Worm (Caenorhabditis elegans): ENCODE data around the gene C06C3.3.

Gene C06C3.3

DNA sequence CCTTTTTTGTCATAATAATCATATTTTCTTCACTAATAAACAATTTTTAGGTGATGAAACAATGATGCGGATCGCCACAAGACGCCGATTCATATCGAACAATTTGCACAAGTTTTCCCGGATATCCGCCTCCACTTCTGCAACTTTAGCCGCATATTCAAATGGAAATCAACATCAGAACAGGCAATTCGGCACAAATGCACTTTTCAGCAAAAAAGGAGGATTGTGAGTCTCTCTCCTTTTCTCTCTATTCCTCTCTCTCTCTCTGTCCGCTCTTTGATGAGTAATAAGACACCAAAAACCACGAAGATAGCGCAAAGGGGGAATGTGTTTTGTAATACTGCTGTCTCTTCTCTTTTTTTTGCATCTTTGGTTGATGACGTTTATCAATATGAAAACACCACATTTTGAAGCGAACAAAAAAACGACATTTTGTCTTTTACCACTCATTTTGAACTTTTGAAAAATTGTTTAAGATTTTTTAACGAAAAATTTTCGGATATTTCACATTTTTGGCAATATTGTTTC is 47.4 kb downstream of the C06C3.3 start, which contains the start of gene eat-3 (continued):
- no peak for TF ChIP-seq rbr-2 (tag; optimal IDR thresholded peaks at IDR 0.05)
- no peak for TF ChIP-seq ztf-11 (tag; optimal IDR thresholded peaks at IDR 0.05)
- TF ChIP-seq nhr-77 (tag; optimal IDR thresholded peaks at IDR 0.05) = peak; percentile 36
- no peak for TF ChIP-seq spr-3 (GFP tag; optimal IDR thresholded peaks at IDR 0.05)
- no peak for TF ChIP-seq nhr-48 (tag; optimal IDR thresholded peaks at IDR 0.05)
- no peak for TF ChIP-seq zip-11 (GFP tag; IDR thresholded peaks at IDR 0.05)
- no peak for TF ChIP-seq daf-19 (GFP tag; conservative IDR thresholded peaks at IDR 0.05)
- no peak for TF ChIP-seq jun-1 (tag; optimal IDR thresholded peaks at IDR 0.05)
- no peak for TF ChIP-seq ztf-7 (tag; optimal IDR thresholded peaks at IDR 0.05)
- TF ChIP-seq ceh-28 (tag; optimal IDR thresholded peaks at IDR 0.05) = no peak
- TF ChIP-seq spr-1 (tag; optimal IDR thresholded peaks at IDR 0.05) = no peak
- peak in 1 of 2 experiments; percentile 53 for TF ChIP-seq hif-1 (tag; optimal IDR thresholded peaks at IDR 0.05)
- no peak for TF ChIP-seq set-16 (GFP tag; IDR thresholded peaks at IDR 0.05)
- TF ChIP-seq nhr-102 (tag; optimal IDR thresholded peaks at IDR 0.05) = no peak
- no peak for TF ChIP-seq tra-1 (GFP tag; IDR thresholded peaks at IDR 0.05)
- TF ChIP-seq ceh-82 (tag; optimal IDR thresholded peaks at IDR 0.05) = no peak
- TF ChIP-seq php-3 (GFP tag; IDR thresholded peaks at IDR 0.05) = no peak
- TF ChIP-seq nhr-42 (GFP tag; IDR thresholded peaks at IDR 0.05) = no peak
- no peak for TF ChIP-seq Y48G9A.11 (GFP tag; IDR thresholded peaks at IDR 0.05)
- no peak for TF ChIP-seq fkh-10 (GFP tag; optimal IDR thresholded peaks at IDR 0.05)
- no peak for TF ChIP-seq zag-1 (tag; optimal IDR thresholded peaks at IDR 0.05)
- TF ChIP-seq pha-4 (GFP tag; IDR thresholded peaks at IDR 0.05) = no peak
- TF ChIP-seq pha-4 (tag; optimal IDR thresholded peaks at IDR 0.05) = no peak
- TF ChIP-seq mes-2 (tag; optimal IDR thresholded peaks at IDR 0.05; ENCODE audit: poor library complexity, severe bottlenecking) = peak; percentile 24
- no peak for TF ChIP-seq arid-1 (GFP tag; conservative IDR thresholded peaks at IDR 0.05)
- no peak for TF ChIP-seq nhr-11 (tag; optimal IDR thresholded peaks at IDR 0.05)
- TF ChIP-seq gei-8 (GFP tag; optimal IDR thresholded peaks at IDR 0.05) = no peak
- TF ChIP-seq nhr-237 (tag; optimal IDR thresholded peaks at IDR 0.05) = no peak
- TF ChIP-seq mep-1 (tag; optimal IDR thresholded peaks at IDR 0.05) = peak; percentile 42
- no peak for TF ChIP-seq lir-3 (tag; optimal IDR thresholded peaks at IDR 0.05)
- TF ChIP-seq R02D3.7 (tag; optimal IDR thresholded peaks at IDR 0.05) = no peak

DNA sequence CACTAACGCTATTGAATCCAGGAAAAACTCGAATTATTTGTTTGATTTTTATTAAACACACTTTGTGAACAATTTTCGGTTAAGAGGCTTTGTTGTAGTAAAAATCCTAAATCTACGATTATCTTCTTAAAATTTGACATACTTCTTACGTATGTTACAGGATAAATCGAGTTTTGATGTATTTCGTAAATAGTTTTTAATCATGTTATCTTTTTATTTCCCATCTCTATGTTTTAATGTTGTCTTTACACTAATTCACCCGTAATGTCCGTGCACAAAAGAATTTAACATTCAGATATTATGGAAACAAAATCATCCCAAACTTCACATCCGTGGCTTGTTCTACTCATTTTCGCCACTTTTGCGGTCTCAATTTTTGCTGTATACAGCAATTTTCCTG is 48.6 kb downstream of the C06C3.3 start, which contains the start of gene egli-1:
egli-1 (plus strand) TSS at position 301 of the 400 bp plus-strand sequence.
- TF ChIP-seq pqm-1 (tag; optimal IDR thresholded peaks at IDR 0.05) = no peak
- no peak for TF ChIP-seq unc-130 (GFP tag; optimal IDR thresholded peaks at IDR 0.05)
- no peak for TF ChIP-seq daf-12 (tag; optimal IDR thresholded peaks at IDR 0.05)
- no peak for TF ChIP-seq dpl-1 (GFP tag; optimal IDR thresholded peaks at IDR 0.05)
- TF ChIP-seq unc-62 (GFP tag; optimal IDR thresholded peaks at IDR 0.05 in 1 of 2) = no peak
- TF ChIP-seq unc-62 (tag; optimal IDR thresholded peaks at IDR 0.05) = no peak
- no peak for TF ChIP-seq ceh-44 (GFP tag; IDR thresholded peaks at IDR 0.05)
- TF ChIP-seq arid-1 (GFP tag; conservative IDR thresholded peaks at IDR 0.05) = no peak
- no peak for TF ChIP-seq ztf-11 (tag; optimal IDR thresholded peaks at IDR 0.05)

- TF ChIP-seq rbr-2 (tag; optimal IDR thresholded peaks at IDR 0.05) (peak; percentile 16), nhr-25 (tag; optimal IDR thresholded peaks at IDR 0.05; ENCODE audit: borderline replicate concordance, insufficient read depth) (no peak), dpl-1 (GFP tag; optimal IDR thresholded peaks at IDR 0.05) (peak; percentile 26), lin-15B (tag; optimal IDR thresholded peaks at IDR 0.05) (no peak), F37D6.2 (tag; optimal IDR thresholded peaks at IDR 0.05) (no peak), ceh-82 (tag; optimal IDR thresholded peaks at IDR 0.05) (no peak), aha-1 (tag) (no peak), ceh-62 (tag; optimal IDR thresholded peaks at IDR 0.05) (no peak), ces-1 (GFP tag; optimal IDR thresholded peaks at IDR 0.05) (peak; percentile 2), mep-1 (tag; optimal IDR thresholded peaks at IDR 0.05) (peak; percentile 32), cey-2 (tag; optimal IDR thresholded peaks at IDR 0.05; ENCODE audit: borderline replicate concordance, insufficient read depth) (no peak), hlh-30 (tag; optimal IDR thresholded peaks at IDR 0.05; ENCODE audit: insufficient read depth) (peak; percentile 82), nhr-111 (GFP tag; optimal IDR thresholded peaks at IDR 0.05) (no peak), mes-2 (tag; optimal IDR thresholded peaks at IDR 0.05; ENCODE audit: poor library complexity, severe bottlenecking) (peak; percentile 57), hmg-1.1 (GFP tag; IDR thresholded peaks at IDR 0.05) (no peak), spr-3 (GFP tag; optimal IDR thresholded peaks at IDR 0.05) (no peak), lir-3 (tag; optimal IDR thresholded peaks at IDR 0.05) (no peak), hlh-11 (tag; optimal IDR thresholded peaks at IDR 0.05) (peak; percentile 53), hif-1 (tag; optimal IDR thresholded peaks at IDR 0.05) (peak in 1 of 2 experiments; percentile 27)
These were observed 49.4 kb downstream of the C06C3.3 start, which contains the start of gene rab-39 for ce11 chrII:9322870-9323349. TSS of gene rab-39 (minus strand) at chrII:9322920.
